Worm (Caenorhabditis elegans) whole organism, young adult: ENCODE data around the gene nspc-13.
A peak's percentile ranks its signal among the peaks of the same experiment; 100 is the strongest.

Experiments
- B0019.2 ChIP-seq: fragments of 200-800 bp; sonication (Bioruptor generic); conservative IDR thresholded peaks from 2 replicates; pipeline ENCODE4 v1.3.6; 2022; ENCODE audit warnings: missing genetic modification reagents, missing genetic modification characterization, missing compliant biosample characterization
- B0035.1 ChIP-seq: sonication (generic microtip); optimal IDR thresholded peaks from 2 replicates; lab custom pipeline; 2016; ENCODE audit warnings: missing genetic modification characterization, mild to moderate bottlenecking, missing compliant biosample characterization, missing genotype, missing genetic modification reagents
- F33H1.4 ChIP-seq: fragments of 200-800 bp; sonication (Bioruptor generic); IDR thresholded peaks from 2 replicates; pipeline ENCODE4 v1.3.6; 2022; ENCODE audit warnings: missing genetic modification reagents, missing genetic modification characterization, missing compliant biosample characterization
- F39B2.1 ChIP-seq: fragments of 200-800 bp; sonication (Bioruptor generic); IDR thresholded peaks from 2 replicates; pipeline ENCODE4 v1.3.6; 2022; ENCODE audit warnings: missing genetic modification reagents, missing genetic modification characterization, missing compliant biosample characterization
- F57C9.4 ChIP-seq: sonication (generic microtip); optimal IDR thresholded peaks from 2 replicates; lab custom pipeline; 2017; ENCODE audit warnings: mild to moderate bottlenecking, missing genetic modification characterization, missing compliant biosample characterization
- K11D2.4 ChIP-seq: fragments of 200-800 bp; sonication (Bioruptor generic); IDR thresholded peaks from 2 replicates; pipeline ENCODE4 v1.3.6; 2022; ENCODE audit warnings: missing genetic modification reagents, missing genetic modification characterization, missing compliant biosample characterization
- T07F8.4 ChIP-seq: sonication (generic microtip); optimal IDR thresholded peaks from 2 replicates; lab custom pipeline; 2016; ENCODE audit warnings: mild to moderate bottlenecking, missing genetic modification characterization, moderate library complexity, missing compliant biosample characterization
- T26A5.8 ChIP-seq: sonication (generic microtip); optimal IDR thresholded peaks from 2 replicates; lab custom pipeline; 2016; ENCODE audit warnings: missing genetic modification characterization, missing compliant biosample characterization
- Y53G8AR.9 ChIP-seq: fragments of 200-800 bp; sonication (Bioruptor generic); conservative IDR thresholded peaks from 2 replicates; pipeline ENCODE4 v1.3.6; 2022; ENCODE audit warnings: missing genetic modification reagents, missing genetic modification characterization, missing compliant biosample characterization
- ZK185.1 ChIP-seq: sonication (generic microtip); optimal IDR thresholded peaks from 2 replicates; lab custom pipeline; 2016; ENCODE audit warnings: mild to moderate bottlenecking, missing genetic modification characterization, missing compliant biosample characterization; ENCODE audit not compliant: poor library complexity, severe bottlenecking
- atf-7 ChIP-seq: sonication (generic microtip); optimal IDR thresholded peaks from 2 replicates; lab custom pipeline; 2017; ENCODE audit warnings: mild to moderate bottlenecking, missing genetic modification characterization, missing compliant biosample characterization
- attf-3 ChIP-seq: fragments of 200-800 bp; sonication (Bioruptor generic); conservative IDR thresholded peaks from 2 replicates; pipeline ENCODE4 v1.3.6; 2022; ENCODE audit warnings: missing genetic modification reagents, missing genetic modification characterization, missing compliant biosample characterization
- bed-2 ChIP-seq: fragments of 200-800 bp; sonication (Bioruptor generic); IDR thresholded peaks from 2 replicates; pipeline ENCODE4 v1.3.6; 2022; ENCODE audit warnings: missing genetic modification reagents, missing genetic modification characterization, missing compliant biosample characterization
- ccch-3 ChIP-seq: fragments of 200-800 bp; sonication (Bioruptor generic); optimal IDR thresholded peaks from 2 replicates; lab custom pipeline; 2018; ENCODE audit warnings: mild to moderate bottlenecking, missing genetic modification characterization, missing compliant biosample characterization
- cebp-1 ChIP-seq, 2 experiments: fragments of 200-800 bp in 1 of 2; sonication (Bioruptor generic) in 1 of 2; sonication (generic microtip) in 1 of 2; IDR thresholded peaks in 1 of 2; optimal IDR thresholded peaks in 1 of 2; 2 replicates each; pipeline versions ENCODE4 v1.3.6 to Lab custom; 2017 to 2022; ENCODE audit warnings: missing compliant biosample characterization in 2 of 2, missing genetic modification characterization in 2 of 2, mild to moderate bottlenecking in 1 of 2, missing genetic modification reagents in 1 of 2, moderate library complexity in 1 of 2
- ceh-100 ChIP-seq: fragments of 200-800 bp; sonication (Bioruptor generic); IDR thresholded peaks from 2 replicates; pipeline ENCODE4 v1.3.6; 2022; ENCODE audit warnings: missing genetic modification reagents, missing genetic modification characterization, missing compliant biosample characterization
- ceh-27 ChIP-seq: fragments of 200-800 bp; sonication (Bioruptor generic); optimal IDR thresholded peaks from 2 replicates; lab custom pipeline; 2018; ENCODE audit warnings: mild to moderate bottlenecking, missing genetic modification characterization, moderate library complexity, missing compliant biosample characterization
- ceh-58 ChIP-seq: fragments of 200-800 bp; sonication (Bioruptor generic); IDR thresholded peaks from 2 replicates; pipeline ENCODE4 v1.3.6; 2022; ENCODE audit warnings: missing genetic modification characterization, missing compliant biosample characterization
- ceh-79 ChIP-seq: sonication (generic microtip); optimal IDR thresholded peaks from 2 replicates; lab custom pipeline; 2017; ENCODE audit warnings: mild to moderate bottlenecking, missing genetic modification characterization, missing compliant biosample characterization
- chd-7 ChIP-seq: sonication (generic microtip); optimal IDR thresholded peaks from 2 replicates; lab custom pipeline; 2016; ENCODE audit warnings: mild to moderate bottlenecking, missing genetic modification characterization, moderate library complexity, missing compliant biosample characterization
- ekl-4 ChIP-seq: fragments of 200-800 bp; sonication (Bioruptor generic); IDR thresholded peaks from 2 replicates; pipeline ENCODE4 v1.3.6; 2022; ENCODE audit warnings: missing genetic modification reagents, missing genetic modification characterization, missing compliant biosample characterization
- fkh-3 ChIP-seq: sonication (generic microtip); optimal IDR thresholded peaks from 2 replicates; lab custom pipeline; 2016; ENCODE audit warnings: mild to moderate bottlenecking, missing genetic modification characterization, missing compliant biosample characterization
- gei-17 ChIP-seq: fragments of 200-800 bp; sonication (Bioruptor generic); optimal IDR thresholded peaks from 2 replicates; lab custom pipeline; 2018; ENCODE audit warnings: mild to moderate bottlenecking, missing genetic modification characterization, missing compliant biosample characterization
- hmg-1.2 ChIP-seq: fragments of 200-800 bp; sonication (Bioruptor generic); IDR thresholded peaks from 2 replicates; pipeline ENCODE4 v1.3.6; 2022; ENCODE audit warnings: missing genetic modification reagents, missing genetic modification characterization, missing compliant biosample characterization
- hmg-20 ChIP-seq: fragments of 200-800 bp; sonication (Bioruptor generic); IDR thresholded peaks from 2 replicates; pipeline ENCODE4 v1.3.6; 2022; ENCODE audit warnings: missing genetic modification reagents, missing genetic modification characterization, missing compliant biosample characterization
- hrde-1 ChIP-seq: sonication (generic microtip); optimal IDR thresholded peaks from 2 replicates; lab custom pipeline; 2016; ENCODE audit warnings: missing genetic modification characterization, mild to moderate bottlenecking, missing compliant biosample characterization, moderate library complexity, missing genotype, missing genetic modification reagents, borderline replicate concordance
- let-526 ChIP-seq: fragments of 200-800 bp; sonication (Bioruptor generic); IDR thresholded peaks from 2 replicates; pipeline ENCODE4 v1.3.6; 2022; ENCODE audit warnings: missing genetic modification reagents, missing genetic modification characterization, missing compliant biosample characterization
- lin-26 ChIP-seq: fragments of 200-800 bp; sonication (Bioruptor generic); IDR thresholded peaks from 2 replicates; pipeline ENCODE4 v1.3.6; 2022; ENCODE audit warnings: missing genetic modification reagents, missing genetic modification characterization, missing compliant biosample characterization
- lir-1 ChIP-seq: fragments of 200-800 bp; sonication (Bioruptor generic); conservative IDR thresholded peaks from 2 replicates; pipeline ENCODE4 v1.3.6; 2022; ENCODE audit warnings: missing genetic modification reagents, missing genetic modification characterization, missing compliant biosample characterization
- madf-8 ChIP-seq: fragments of 200-800 bp; sonication (Bioruptor generic); conservative IDR thresholded peaks from 2 replicates; pipeline ENCODE4 v1.3.6; 2022; ENCODE audit warnings: missing genetic modification reagents, missing genetic modification characterization, missing compliant biosample characterization
- mel-28 ChIP-seq: sonication (generic microtip); optimal IDR thresholded peaks from 2 replicates; lab custom pipeline; 2016; ENCODE audit warnings: borderline replicate concordance, mild to moderate bottlenecking, missing genetic modification characterization, missing compliant biosample characterization
- nhr-80 ChIP-seq: sonication (generic microtip); optimal IDR thresholded peaks from 2 replicates; lab custom pipeline; 2016; ENCODE audit warnings: missing genetic modification characterization, missing compliant biosample characterization
- pbrm-1 ChIP-seq: fragments of 200-800 bp; sonication (Bioruptor generic); IDR thresholded peaks from 2 replicates; pipeline ENCODE4 v1.3.6; 2022; ENCODE audit warnings: missing genetic modification reagents, missing genetic modification characterization, missing compliant biosample characterization
- pha-4 ChIP-seq: fragments of 150-350 bp; sonication (generic microtip); optimal IDR thresholded peaks from 2 replicates; lab custom pipeline; 2014; ENCODE audit warnings: missing biosample characterization, missing genetic modification reagents, missing genetic modification characterization
- rcor-1 ChIP-seq: fragments of 200-800 bp; sonication (Bioruptor generic); IDR thresholded peaks from 2 replicates; pipeline ENCODE4 v1.3.6; 2022; ENCODE audit warnings: missing genetic modification reagents, missing genetic modification characterization, missing compliant biosample characterization
- rec-8 ChIP-seq, 2 experiments: sonication (generic microtip); optimal IDR thresholded peaks; 2 replicates each; lab custom pipeline; 2016; ENCODE audit warnings: mild to moderate bottlenecking in 2 of 2, missing genetic modification characterization in 2 of 2, missing genetic modification reagents in 2 of 2, missing genotype in 2 of 2, missing biosample characterization in 1 of 2, missing compliant biosample characterization in 1 of 2, moderate library complexity in 1 of 2
- repo-1 ChIP-seq: sonication (generic microtip); optimal IDR thresholded peaks from 2 replicates; lab custom pipeline; 2017; ENCODE audit warnings: mild to moderate bottlenecking, missing genetic modification characterization, missing compliant biosample characterization
- sdz-38 ChIP-seq: sonication (generic microtip); optimal IDR thresholded peaks from 2 replicates; lab custom pipeline; 2016; ENCODE audit warnings: missing genotype, missing genetic modification characterization, missing compliant biosample characterization
- sea-2 ChIP-seq: fragments of 200-800 bp; sonication (Bioruptor generic); IDR thresholded peaks from 2 replicates; pipeline ENCODE4 v1.3.6; 2022; ENCODE audit warnings: missing genetic modification characterization, missing compliant biosample characterization
- snpc-1.1 ChIP-seq: sonication (generic microtip); optimal IDR thresholded peaks from 2 replicates; lab custom pipeline; 2017; ENCODE audit warnings: missing genetic modification characterization, mild to moderate bottlenecking, missing compliant biosample characterization, antibody characterized with exemption, moderate library complexity, missing genotype, missing genetic modification reagents; ENCODE audit not compliant: insufficient read depth
- snpc-3.4 ChIP-seq: sonication (generic microtip); optimal IDR thresholded peaks from 2 replicates; lab custom pipeline; 2017; ENCODE audit warnings: missing genetic modification characterization, mild to moderate bottlenecking, missing compliant biosample characterization, antibody characterized with exemption, moderate library complexity, missing genotype, missing genetic modification reagents
- somi-1 ChIP-seq: fragments of 200-800 bp; sonication (Bioruptor generic); optimal IDR thresholded peaks from 2 replicates; lab custom pipeline; 2018; ENCODE audit warnings: mild to moderate bottlenecking, missing genetic modification characterization, missing compliant biosample characterization
- tbx-9 ChIP-seq: sonication (generic microtip); optimal IDR thresholded peaks from 2 replicates; lab custom pipeline; 2016; ENCODE audit warnings: borderline replicate concordance, missing genetic modification characterization, inconsistent platforms, missing compliant biosample characterization
- unc-62 ChIP-seq: fragments of 150-350 bp; optimal IDR thresholded peaks from 2 replicates; lab custom pipeline; 2014; ENCODE audit warnings: missing biosample characterization, missing genetic modification reagents, missing genetic modification characterization
- zfh-2 ChIP-seq: fragments of 200-800 bp; sonication (Bioruptor generic); conservative IDR thresholded peaks from 2 replicates; pipeline ENCODE4 v1.3.6; 2022; ENCODE audit warnings: missing genetic modification reagents, missing genetic modification characterization, missing compliant biosample characterization
- zim-3 ChIP-seq: sonication (generic microtip); optimal IDR thresholded peaks from 2 replicates; lab custom pipeline; 2017; ENCODE audit warnings: mild to moderate bottlenecking, missing genetic modification characterization, moderate library complexity, missing compliant biosample characterization
- ztf-3 ChIP-seq: fragments of 200-800 bp; sonication (Bioruptor generic); optimal IDR thresholded peaks from 2 replicates; lab custom pipeline; 2018; ENCODE audit warnings: mild to moderate bottlenecking, missing genetic modification characterization, missing compliant biosample characterization

Gene nspc-13

ce11 chrX:12362951-12363486 lies 5.8 kb downstream of the nspc-13 start (continued):
- TF ChIP-seq chd-7 (tag; lab: Kevin White, UChicago) (peak; percentile 89), snpc-1.1 (peak; percentile 53), zfh-2 (no peak), ceh-79 (peak; percentile 86), F57C9.4 (tag; lab: Kevin White, UChicago) (peak; percentile 71), repo-1 (tag; lab: Kevin White, UChicago) (peak; percentile 99), B0035.1 (tag; lab: Kevin White, UChicago) (peak; percentile 95), F33H1.4 (GFP tag; lab: Robert Waterston, UW) (no peak), B0019.2 (no peak), atf-7 (peak; percentile 98), unc-62 (GFP tag; lab: Kevin White, UChicago) (no peak), ccch-3 (GFP tag; lab: Kevin White, UChicago) (peak; percentile 86), T07F8.4 (tag; lab: Kevin White, UChicago) (peak; percentile 85), ceh-27 (GFP tag; lab: Kevin White, UChicago) (peak; percentile 98), nhr-80 (tag; lab: Kevin White, UChicago) (peak; percentile 96), ceh-100 (GFP tag; lab: Robert Waterston, UW) (peak; percentile 74), somi-1 (peak; percentile 97), hmg-1.2 (GFP tag; lab: Robert Waterston, UW) (peak; percentile 81), ceh-58 (no peak), T26A5.8 (no peak), F39B2.1 (GFP tag; lab: Robert Waterston, UW) (no peak), gei-17 (peak; percentile 97), cebp-1 (GFP tag; IDR thresholded peaks at IDR 0.05; lab: Robert Waterston, UW) (peak; percentile 78), cebp-1 (tag; optimal IDR thresholded peaks at IDR 0.05; lab: Kevin White, UChicago) (peak; percentile 96), attf-3 (GFP tag; lab: Robert Waterston, UW) (0 out of 2 replicates have a peak, but pooled peaks have one; percentile 38), tbx-9 (no peak), Y53G8AR.9 (GFP tag; lab: Robert Waterston, UW) (peak; percentile 97), pha-4 (peak; percentile 97), ZK185.1 (tag; lab: Kevin White, UChicago) (peak; percentile 99), lir-1 (GFP tag; lab: Robert Waterston, UW) (peak; percentile 81), lin-26 (peak; percentile 73), K11D2.4 (GFP tag; lab: Robert Waterston, UW) (peak; percentile 98), bed-2 (GFP tag; lab: Robert Waterston, UW) (peak; percentile 29; the same call in 1 of the 2 replicates), madf-8 (GFP tag; lab: Robert Waterston, UW) (no peak), sea-2 (no peak), rcor-1 (GFP tag; lab: Robert Waterston, UW) (peak; percentile 94), ekl-4 (peak; percentile 73), let-526 (GFP tag; lab: Robert Waterston, UW) (peak; percentile 81), ztf-3 (GFP tag; lab: Kevin White, UChicago) (peak; percentile 88), sdz-38 (tag; lab: Kevin White, UChicago) (no peak), rec-8 (tag; optimal IDR thresholded peaks at IDR 0.05; lab: Kevin White, UChicago) (peak in 1 of 2 experiments; percentile 47), snpc-3.4 (peak; percentile 36), pbrm-1 (GFP tag; lab: Robert Waterston, UW) (peak; percentile 90), fkh-3 (tag; lab: Kevin White, UChicago) (no peak), hrde-1 (peak; percentile 51), hmg-20 (GFP tag; lab: Robert Waterston, UW) (peak; percentile 91), zim-3 (tag; lab: Kevin White, UChicago) (peak; percentile 23), mel-28 (tag; lab: Kevin White, UChicago) (peak; percentile 81)
